Fruit fly (Drosophila melanogaster) whole organism, prepupa: ENCODE measurements around the gene CG13258.
A peak's percentile ranks its signal among the peaks of the same experiment; 100 is the strongest.

Experiments
- Blimp-1 ChIP-seq: fragments of 200-800 bp; sonication (Bioruptor generic); optimal IDR thresholded peaks from 3 replicates; lab custom pipeline; 2017; ENCODE audit warnings: missing biosample characterization, missing genetic modification characterization, mild to moderate bottlenecking, moderate library complexity, missing genetic modification reagents
- CG10631 ChIP-seq: fragments of 200-800 bp; sonication (Bioruptor generic); optimal IDR thresholded peaks from 2 replicates; lab custom pipeline; 2016; ENCODE audit warnings: missing biosample characterization, missing genetic modification characterization
- CG10669 ChIP-seq: fragments of 200-800 bp; sonication (Bioruptor generic); optimal IDR thresholded peaks from 3 replicates; lab custom pipeline; 2018; ENCODE audit warnings: missing biosample characterization, mild to moderate bottlenecking, missing genetic modification characterization, moderate library complexity
- CG11294 ChIP-seq: fragments of 200-800 bp; sonication (Bioruptor generic); IDR thresholded peaks from 2 replicates; pipeline ENCODE4 v1.3.6; 2022; ENCODE audit warnings: missing biosample characterization, missing genetic modification characterization
- CG11762 ChIP-seq: fragments of 200-800 bp; sonication (Bioruptor generic); optimal IDR thresholded peaks from 3 replicates; lab custom pipeline; 2016; ENCODE audit warnings: missing biosample characterization, missing genetic modification characterization; ENCODE audit not compliant: insufficient read depth
- CG11902 ChIP-seq: fragments of 200-800 bp; sonication (Bioruptor generic); optimal IDR thresholded peaks from 3 replicates; lab custom pipeline; 2016; ENCODE audit warnings: missing biosample characterization, missing genetic modification characterization
- CG1621 ChIP-seq: fragments of 200-800 bp; sonication (Bioruptor generic); optimal IDR thresholded peaks from 3 replicates; lab custom pipeline; 2018; ENCODE audit warnings: missing biosample characterization, mild to moderate bottlenecking, missing genetic modification characterization
- CG16779 ChIP-seq: fragments of 200-800 bp; sonication (Bioruptor generic); optimal IDR thresholded peaks from 3 replicates; lab custom pipeline; 2017; ENCODE audit warnings: missing biosample characterization, mild to moderate bottlenecking, missing genetic modification characterization
- CG3032 ChIP-seq: fragments of 200-800 bp; optimal IDR thresholded peaks from 2 replicates; lab custom pipeline; 2019; ENCODE audit warnings: missing biosample characterization, mild to moderate bottlenecking, missing genetic modification characterization, moderate library complexity
- CG32006 ChIP-seq: fragments of 200-800 bp; sonication (Bioruptor generic); optimal IDR thresholded peaks from 3 replicates; lab custom pipeline; 2017; ENCODE audit warnings: missing biosample characterization, mild to moderate bottlenecking, missing genetic modification characterization
- CG4318 ChIP-seq: fragments of 200-800 bp; sonication (Bioruptor generic); optimal IDR thresholded peaks from 3 replicates; lab custom pipeline; 2017; ENCODE audit warnings: missing biosample characterization, mild to moderate bottlenecking, missing genetic modification characterization
- CG6163 ChIP-seq: fragments of 200-800 bp; sonication (Bioruptor generic); IDR thresholded peaks from 3 replicates; pipeline ENCODE4 v1.3.6; 2022; ENCODE audit warnings: missing biosample characterization, missing genetic modification characterization
- CG6276 ChIP-seq: fragments of 200-800 bp; sonication (Bioruptor generic); optimal IDR thresholded peaks from 2 replicates; lab custom pipeline; 2017; ENCODE audit warnings: missing biosample characterization, mild to moderate bottlenecking, missing genetic modification characterization
- CG6792 ChIP-seq: fragments of 200-800 bp; sonication (Bioruptor generic); optimal IDR thresholded peaks from 3 replicates; lab custom pipeline; 2016; ENCODE audit warnings: missing biosample characterization, missing genetic modification characterization
- CG6808 ChIP-seq: fragments of 200-800 bp; sonication (Bioruptor generic); optimal IDR thresholded peaks from 3 replicates; lab custom pipeline; 2017; ENCODE audit warnings: missing biosample characterization, missing genetic modification characterization, mild to moderate bottlenecking, moderate library complexity, missing genetic modification reagents
- CG7368 ChIP-seq: fragments of 200-800 bp; sonication (Bioruptor generic); optimal IDR thresholded peaks from 3 replicates; lab custom pipeline; 2016; ENCODE audit warnings: missing biosample characterization, missing genetic modification characterization
- CG8119 ChIP-seq: fragments of 200-800 bp; sonication (Bioruptor generic); IDR thresholded peaks from 3 replicates; pipeline ENCODE4 v1.3.6; 2022; ENCODE audit warnings: missing biosample characterization, missing genetic modification characterization
- CG8319 ChIP-seq: fragments of 200-800 bp; sonication (Bioruptor generic); optimal IDR thresholded peaks from 3 replicates; lab custom pipeline; 2016; ENCODE audit warnings: missing biosample characterization, missing genetic modification characterization
- Eip75B ChIP-seq: fragments of 200-800 bp; sonication (Bioruptor generic); optimal IDR thresholded peaks from 3 replicates; lab custom pipeline; 2016; ENCODE audit warnings: missing biosample characterization, missing genetic modification characterization
- Ets21C ChIP-seq: fragments of 200-800 bp; sonication (Bioruptor generic); optimal IDR thresholded peaks from 3 replicates; lab custom pipeline; 2016; ENCODE audit warnings: missing biosample characterization, missing genetic modification characterization
- Ets96B ChIP-seq: fragments of 200-800 bp; optimal IDR thresholded peaks from 2 replicates; lab custom pipeline; 2019; ENCODE audit warnings: missing biosample characterization, mild to moderate bottlenecking, missing genetic modification characterization, moderate library complexity
- Hr38 ChIP-seq: sonication (Bioruptor generic); optimal IDR thresholded peaks from 2 replicates; lab custom pipeline; 2016; ENCODE audit warnings: missing biosample characterization, missing genetic modification characterization
- Hr39 ChIP-seq: fragments of 200-800 bp; sonication (Bioruptor generic); optimal IDR thresholded peaks from 2 replicates; lab custom pipeline; 2016; ENCODE audit warnings: missing biosample characterization, missing genetic modification characterization
- Lpt ChIP-seq: fragments of 200-800 bp; sonication (Bioruptor generic); optimal IDR thresholded peaks from 3 replicates; lab custom pipeline; 2016; ENCODE audit warnings: missing biosample characterization, missing genetic modification characterization
- OdsH ChIP-seq: fragments of 200-800 bp; sonication (Bioruptor generic); optimal IDR thresholded peaks from 3 replicates; lab custom pipeline; 2016; ENCODE audit warnings: missing biosample characterization, missing genetic modification characterization
- Smox ChIP-seq: fragments of 200-800 bp; sonication (Bioruptor generic); optimal IDR thresholded peaks from 3 replicates; lab custom pipeline; 2016; ENCODE audit warnings: missing biosample characterization, missing genetic modification characterization
- Sox102F ChIP-seq: fragments of 200-800 bp; sonication (Bioruptor generic); optimal IDR thresholded peaks from 2 replicates; lab custom pipeline; 2016; ENCODE audit warnings: missing biosample characterization, mild to moderate bottlenecking, missing genetic modification characterization
- Sox14 ChIP-seq: fragments of 200-800 bp; sonication (Bioruptor generic); optimal IDR thresholded peaks from 3 replicates; lab custom pipeline; 2016; ENCODE audit warnings: missing biosample characterization, missing genetic modification characterization
- Sox15 ChIP-seq: fragments of 200-800 bp; sonication (Bioruptor generic); optimal IDR thresholded peaks from 3 replicates; lab custom pipeline; 2016; ENCODE audit warnings: missing biosample characterization, missing genetic modification characterization
- acj6 ChIP-seq: fragments of 200-800 bp; sonication (Bioruptor generic); optimal IDR thresholded peaks from 3 replicates; lab custom pipeline; 2016; ENCODE audit warnings: missing biosample characterization, missing genetic modification characterization
- cyc ChIP-seq: fragments of 200-800 bp; sonication (Bioruptor generic); optimal IDR thresholded peaks from 3 replicates; lab custom pipeline; 2016; ENCODE audit warnings: missing biosample characterization, missing genetic modification characterization
- dac ChIP-seq: fragments of 200-800 bp; sonication (Bioruptor generic); optimal IDR thresholded peaks from 2 replicates; lab custom pipeline; 2017; ENCODE audit warnings: missing biosample characterization, mild to moderate bottlenecking, missing genetic modification characterization
- dsx ChIP-seq: fragments of 200-800 bp; optimal IDR thresholded peaks from 3 replicates; lab custom pipeline; 2019; ENCODE audit warnings: missing biosample characterization, mild to moderate bottlenecking, missing genetic modification characterization, moderate library complexity; ENCODE audit not compliant: poor library complexity, severe bottlenecking
- esn ChIP-seq: fragments of 200-800 bp; sonication (Bioruptor generic); optimal IDR thresholded peaks from 2 replicates; lab custom pipeline; 2016; ENCODE audit warnings: missing biosample characterization, mild to moderate bottlenecking, missing genetic modification characterization, moderate library complexity
- fd59A ChIP-seq: fragments of 200-800 bp; sonication (Bioruptor generic); optimal IDR thresholded peaks from 2 replicates; lab custom pipeline; 2017; ENCODE audit warnings: missing biosample characterization, mild to moderate bottlenecking, missing genetic modification characterization, missing genetic modification reagents
- fd85E ChIP-seq: fragments of 200-800 bp; sonication (Bioruptor generic); optimal IDR thresholded peaks from 3 replicates; lab custom pipeline; 2016; ENCODE audit warnings: missing biosample characterization, missing genetic modification characterization
- fkh ChIP-seq: fragments of 200-800 bp; sonication (Bioruptor generic); optimal IDR thresholded peaks from 3 replicates; lab custom pipeline; 2017; ENCODE audit warnings: missing biosample characterization, mild to moderate bottlenecking, missing genetic modification characterization, moderate library complexity
- lz ChIP-seq: fragments of 200-800 bp; sonication (Bioruptor generic); optimal IDR thresholded peaks from 3 replicates; lab custom pipeline; 2016; ENCODE audit warnings: missing biosample characterization, missing genetic modification characterization
- net ChIP-seq: fragments of 200-800 bp; sonication (Bioruptor generic); optimal IDR thresholded peaks from 3 replicates; lab custom pipeline; 2016; ENCODE audit warnings: missing biosample characterization, missing genetic modification characterization
- pdm3 ChIP-seq: fragments of 200-800 bp; sonication (Bioruptor generic); optimal IDR thresholded peaks from 3 replicates; lab custom pipeline; 2016; ENCODE audit warnings: missing biosample characterization, missing genetic modification characterization
- salr ChIP-seq, 2 experiments: fragments of 200-800 bp; sonication (Bioruptor generic); optimal IDR thresholded peaks; 3 replicates each; lab custom pipeline; 2016 to 2018; ENCODE audit warnings: missing biosample characterization in 2 of 2, missing genetic modification characterization in 2 of 2, mild to moderate bottlenecking in 1 of 2
- spab ChIP-seq: fragments of 200-800 bp; sonication (Bioruptor generic); optimal IDR thresholded peaks from 2 replicates; lab custom pipeline; 2017; ENCODE audit warnings: missing biosample characterization, mild to moderate bottlenecking, missing genetic modification characterization, missing genetic modification reagents
- ss ChIP-seq, 2 experiments: fragments of 200-800 bp; sonication (Bioruptor generic); optimal IDR thresholded peaks; 2 replicates in 1 of 2; 3 replicates in 1 of 2; lab custom pipeline; 2017 to 2018; ENCODE audit warnings: mild to moderate bottlenecking in 2 of 2, missing biosample characterization in 2 of 2, missing genetic modification characterization in 2 of 2, moderate library complexity in 1 of 2
- topi ChIP-seq: fragments of 200-800 bp; sonication (Bioruptor generic); optimal IDR thresholded peaks from 3 replicates; lab custom pipeline; 2016; ENCODE audit warnings: missing biosample characterization, missing genetic modification characterization
- vri ChIP-seq: fragments of 200-800 bp; sonication (Bioruptor generic); optimal IDR thresholded peaks from 3 replicates; lab custom pipeline; 2016; ENCODE audit warnings: missing biosample characterization, mild to moderate bottlenecking, missing genetic modification characterization

Gene CG13258

dm6 chr2L:16281419-16282076 is 11.3 kb downstream of the CG13258 start (continued):
- TF ChIP-seq spab (no peak), Eip75B (GFP tag; lab: Kevin White, UChicago) (peak; percentile 34), Sox14 (GFP tag; lab: Kevin White, UChicago) (peak; percentile 43), CG7368 (no peak), CG3032 (tag; lab: Kevin White, UChicago) (peak; percentile 50), acj6 (GFP tag; lab: Kevin White, UChicago) (peak; percentile 50), topi (GFP tag; lab: Kevin White, UChicago) (peak; percentile 4), Ets96B (tag; lab: Kevin White, UChicago) (peak; percentile 38), CG11762 (GFP tag; lab: Kevin White, UChicago) (no peak), lz (GFP tag; lab: Kevin White, UChicago) (peak; percentile 9), dac (GFP tag; lab: Kevin White, UChicago) (no peak), CG10669 (peak; percentile 4), fd85E (GFP tag; lab: Kevin White, UChicago) (no peak), dsx (GFP tag; lab: Kevin White, UChicago) (peak; percentile 16), Sox15 (GFP tag; lab: Kevin White, UChicago) (no peak)

- TF ChIP-seq CG4318 (peak; percentile 96), CG8319 (peak; percentile 60), CG8119 (peak; percentile 94), esn (GFP tag; lab: Kevin White, UChicago) (peak; percentile 75), CG11294 (GFP tag; lab: Robert Waterston, UW) (peak; percentile 77), dsx (GFP tag; lab: Kevin White, UChicago) (peak; percentile 81), Smox (GFP tag; lab: Kevin White, UChicago) (peak; percentile 73), CG6276 (peak; percentile 92), salr (GFP tag; optimal IDR thresholded peaks at IDR 0.05; lab: Kevin White, UChicago) (peak; percentile 72 to 98), Ets96B (tag; lab: Kevin White, UChicago) (peak; percentile 90), Ets21C (GFP tag; lab: Kevin White, UChicago) (peak; percentile 42), ss (GFP tag; optimal IDR thresholded peaks at IDR 0.05; lab: Kevin White, UChicago) (peak; percentile 71 to 74), Lpt (peak; percentile 94), fkh (GFP tag; lab: Kevin White, UChicago) (peak; percentile 63), Blimp-1 (GFP tag; lab: Kevin White, UChicago) (peak; percentile 7), Sox14 (GFP tag; lab: Kevin White, UChicago) (peak; percentile 91), CG3032 (tag; lab: Kevin White, UChicago) (peak; percentile 86), fd59A (GFP tag; lab: Kevin White, UChicago) (peak; percentile 89), CG10631 (peak; percentile 95), pdm3 (GFP tag; lab: Kevin White, UChicago) (peak; percentile 93), CG6792 (GFP tag; lab: Kevin White, UChicago) (peak; percentile 76), cyc (GFP tag; lab: Kevin White, UChicago) (peak; percentile 52), CG32006 (GFP tag; lab: Kevin White, UChicago) (peak; percentile 99), CG11762 (GFP tag; lab: Kevin White, UChicago) (peak; percentile 84), OdsH (GFP tag; lab: Kevin White, UChicago) (peak; percentile 93), Hr39 (GFP tag; lab: Kevin White, UChicago) (peak; percentile 71), CG1621 (peak; percentile 76), Eip75B (GFP tag; lab: Kevin White, UChicago) (peak; percentile 89), Sox102F (GFP tag; lab: Kevin White, UChicago) (peak; percentile 63), Sox15 (GFP tag; lab: Kevin White, UChicago) (peak; percentile 59), CG6808 (GFP tag; lab: Kevin White, UChicago) (peak; percentile 83), acj6 (GFP tag; lab: Kevin White, UChicago) (peak; percentile 91), CG11902 (GFP tag; lab: Kevin White, UChicago) (peak; percentile 55), CG10669 (peak; percentile 83), CG6163 (GFP tag; lab: Robert Waterston, UW) (peak; percentile 72), dac (GFP tag; lab: Kevin White, UChicago) (peak; percentile 93), CG16779 (peak; percentile 80), spab (peak; percentile 79), net (GFP tag; lab: Kevin White, UChicago) (peak; percentile 95), vri (GFP tag; lab: Kevin White, UChicago) (peak; percentile 40), Hr38 (peak; percentile 35)
Observed at dm6 chr2L:16279774-16280252, 13.0 kb downstream of the CG13258 start.
